Worm (Caenorhabditis elegans): ENCODE data around the gene C28D4.18.

DNA sequence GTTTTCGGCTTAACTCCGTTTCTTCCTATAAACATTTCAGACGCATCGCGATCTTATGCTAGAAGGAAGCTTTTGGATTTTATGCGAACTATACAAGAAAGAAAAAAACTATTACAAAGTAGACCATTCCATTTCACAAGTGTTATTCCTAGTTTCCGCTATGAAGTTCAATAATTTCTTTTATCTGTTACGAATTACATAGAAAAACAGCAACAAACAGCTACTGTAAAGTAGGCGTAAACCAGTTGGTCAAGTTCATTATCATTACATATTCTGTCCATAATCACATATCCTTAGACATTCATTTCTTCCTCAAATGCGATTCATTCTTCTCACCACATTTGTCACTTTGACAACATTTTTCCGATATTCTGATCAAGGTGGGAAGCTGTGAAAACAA lies 13.1 kb downstream of the C28D4.18 start, which contains the start of gene C28D4.10:
- TF ChIP-seq skn-1 (tag; optimal IDR thresholded peaks at IDR 0.05): no peak
- TF ChIP-seq elt-3 (tag; optimal IDR thresholded peaks at IDR 0.05): no peak
- no peak for TF ChIP-seq egl-27 (tag; optimal IDR thresholded peaks at IDR 0.05)
- TF ChIP-seq nhr-6 (tag; optimal IDR thresholded peaks at IDR 0.05): no peak
- TF ChIP-seq lsy-2 (tag; optimal IDR thresholded peaks at IDR 0.05): no peak

Data from whole organism, L2 larva.